Fruit fly (Drosophila melanogaster): ENCODE data around the gene Eig71Ee.

DNA sequence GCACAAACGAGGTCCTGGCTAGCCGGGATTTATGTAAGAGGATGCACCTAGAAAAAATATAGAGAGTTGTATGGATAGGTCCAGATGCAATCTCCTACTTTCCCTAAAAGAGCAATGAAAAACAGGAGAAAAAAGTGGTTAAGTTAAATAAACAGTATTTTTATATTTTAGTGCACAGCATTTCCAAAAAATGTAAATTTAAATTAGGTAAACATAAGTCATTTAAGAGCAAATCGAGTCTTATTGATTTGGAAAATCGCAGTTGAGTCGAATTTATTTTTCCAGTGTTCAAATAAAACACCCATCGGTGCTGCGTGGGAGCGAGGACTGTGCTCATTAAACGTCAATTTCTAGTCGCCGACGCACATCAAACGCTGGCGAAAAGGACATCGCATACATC, 9.9 kb upstream of the Eig71Ee start:
- TF ChIP-seq CTCF (optimal IDR thresholded peaks at IDR 0.05) (no peak), CG8478 (optimal IDR thresholded peaks at IDR 0.05) (no peak)
